Worm (Caenorhabditis elegans): ENCODE data around the gene grl-5.

DNA sequence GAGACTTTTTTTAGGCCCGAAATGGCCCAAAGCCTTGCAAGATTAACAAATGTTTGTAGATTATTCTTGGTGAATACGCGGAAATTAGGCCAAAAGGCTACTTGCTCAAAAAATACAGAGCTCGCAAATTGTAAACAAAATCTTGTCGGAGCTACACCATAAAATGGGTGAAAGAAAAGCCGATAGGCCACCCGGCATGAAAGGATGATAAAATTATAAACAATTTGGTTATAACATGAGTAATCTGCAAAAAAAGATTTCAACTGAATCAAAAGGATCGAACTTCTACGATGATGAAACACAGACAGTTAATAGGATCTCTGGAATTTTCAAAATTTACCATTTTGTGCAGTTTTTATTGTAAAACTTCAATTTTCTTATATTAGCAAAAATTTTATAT, 16.3 kb downstream of the grl-5 start:
- TF ChIP-seq fos-1 (tag; optimal IDR thresholded peaks at IDR 0.05) (no peak), F10B5.3 (tag; optimal IDR thresholded peaks at IDR 0.05) (no peak), egl-27 (tag; optimal IDR thresholded peaks at IDR 0.05) (no peak), lin-15B (tag; optimal IDR thresholded peaks at IDR 0.05) (no peak), ceh-82 (tag; optimal IDR thresholded peaks at IDR 0.05) (no peak), F49E8.2 (tag; optimal IDR thresholded peaks at IDR 0.05; ENCODE audit: borderline replicate concordance) (no peak), dpl-1 (GFP tag; optimal IDR thresholded peaks at IDR 0.05) (no peak), daf-19 (GFP tag; conservative IDR thresholded peaks at IDR 0.05) (no peak), D1046.2 (GFP tag; IDR thresholded peaks at IDR 0.05) (no peak), snpc-4 (tag; optimal IDR thresholded peaks at IDR 0.05) (no peak)

Measured in whole organism, L4 larva.